Comparison of ENCODE assay signal across 2 worm cellular contexts in the genomic region with DNA sequence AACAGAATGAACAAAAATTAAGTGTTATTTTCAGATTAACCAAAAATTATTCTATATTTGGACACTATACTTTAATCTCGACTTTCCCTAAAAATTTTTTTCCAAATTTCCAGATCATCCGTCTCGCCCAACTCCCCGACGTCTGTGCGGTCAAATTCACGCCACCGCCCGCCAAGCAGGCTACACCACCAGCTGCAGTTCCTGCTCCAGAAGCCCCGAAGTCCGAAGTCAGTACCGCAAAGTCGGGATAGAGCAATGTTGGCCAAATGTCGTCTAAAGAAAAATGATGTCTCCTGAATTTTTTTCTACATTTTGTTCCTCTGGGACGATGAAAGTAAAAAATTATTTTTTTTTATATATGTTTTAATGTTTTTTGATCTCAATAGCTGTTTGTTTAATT.
TF ChIP-seq lines count a peak whose summit lies in the region.

No protein-coding gene starts in this region.

TF ChIP-seq in whole organism, L4 larva, 104 proteins besides CTCF, POLR2A, EP300 and RAD21:
- TF ChIP-seq lir-3 (tag; optimal IDR thresholded peaks at IDR 0.05; lab: Kevin White, UChicago): no peak
- TF ChIP-seq dmd-8 (GFP tag; IDR thresholded peaks at IDR 0.05; lab: Robert Waterston, UW): 0 out of 2 replicates have a peak, but pooled peaks have one; percentile 25
- peak; percentile 75; the same call in 1 of the 2 replicates for TF ChIP-seq F44E2.7 (GFP tag; IDR thresholded peaks at IDR 0.05; lab: Robert Waterston, UW)
- TF ChIP-seq ceh-32 (tag; optimal IDR thresholded peaks at IDR 0.05; lab: Kevin White, UChicago; ENCODE audit: poor library complexity): no peak

TF ChIP-seq in whole organism, young adult, 124 proteins besides CTCF, POLR2A, EP300 and RAD21:
- TF ChIP-seq nfya-2 (GFP tag; IDR thresholded peaks at IDR 0.05; lab: Robert Waterston, UW) (0 out of 2 replicates have a peak, but pooled peaks have one; percentile 55), efl-1 (GFP tag; optimal IDR thresholded peaks at IDR 0.05; lab: Kevin White, UChicago) (no peak), lag-1 (GFP tag; IDR thresholded peaks at IDR 0.05; lab: Robert Waterston, UW) (no peak)
TF ChIP-seq in whole organism, young adult: peak in this region for 1.
